Worm (Caenorhabditis elegans): Measurements from ENCODE around the gene pcs-1.

DNA sequence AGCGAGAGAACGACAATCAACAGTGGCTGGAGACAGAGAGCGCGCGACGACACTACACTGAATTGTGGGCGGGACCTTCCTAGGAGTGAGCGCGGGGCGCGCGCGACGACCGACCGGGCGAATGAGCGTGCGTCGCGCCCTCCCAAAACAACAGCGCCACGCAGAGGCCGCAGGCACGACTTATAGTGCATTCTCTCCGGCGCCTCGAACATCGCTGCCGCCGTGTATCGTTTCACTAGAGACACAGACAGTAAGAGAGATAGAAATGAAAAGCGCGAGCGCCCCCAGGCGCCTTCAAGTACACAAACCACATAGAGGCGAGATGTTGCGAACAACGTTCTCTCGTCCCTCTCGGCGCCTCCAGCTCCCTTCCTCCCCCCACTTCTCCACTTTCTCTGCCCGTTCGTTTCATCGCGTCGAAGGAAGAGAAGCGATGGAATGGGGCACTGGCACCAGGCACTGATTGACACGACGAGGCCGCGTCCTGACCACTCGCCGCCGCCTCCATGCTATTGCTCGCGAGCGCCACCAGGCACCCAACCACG is 42.4 kb upstream of the pcs-1 start:
- TF ChIP-seq lin-13 (tag; optimal IDR thresholded peaks at IDR 0.05) (no peak), snpc-4 (tag; optimal IDR thresholded peaks at IDR 0.05) (no peak), unc-39 (tag; optimal IDR thresholded peaks at IDR 0.05) (no peak), blmp-1 (tag; optimal IDR thresholded peaks at IDR 0.05) (no peak)
